Fruit fly (Drosophila melanogaster) whole organism, adult: Measurements from ENCODE around the gene CG12541.

ENCODE experiments used
- CG12768 ChIP-seq: fragments of 200-800 bp; sonication (Bioruptor generic); optimal IDR thresholded peaks from 2 replicates; lab custom pipeline; 2017; ENCODE audit warnings: missing biosample characterization, missing genetic modification characterization, mild to moderate bottlenecking, moderate library complexity, missing genetic modification reagents
- CG33017 ChIP-seq: fragments of 200-800 bp; sonication (Bioruptor generic); optimal IDR thresholded peaks from 2 replicates; lab custom pipeline; 2018; ENCODE audit warnings: missing biosample characterization, mild to moderate bottlenecking, missing genetic modification characterization, moderate library complexity
- CG5204 ChIP-seq: fragments of 200-800 bp; sonication (Bioruptor generic); optimal IDR thresholded peaks from 2 replicates; lab custom pipeline; 2016; ENCODE audit warnings: missing biosample characterization, missing genetic modification characterization
- CG7101 ChIP-seq: fragments of 200-800 bp; sonication (Bioruptor generic); optimal IDR thresholded peaks from 2 replicates; lab custom pipeline; 2018; ENCODE audit warnings: missing biosample characterization, mild to moderate bottlenecking, missing genetic modification characterization, moderate library complexity
- Hr96 ChIP-seq: fragments of 200-800 bp; sonication (Bioruptor generic); optimal IDR thresholded peaks from 2 replicates; lab custom pipeline; 2016; ENCODE audit warnings: missing biosample characterization, missing genetic modification characterization
- Mnt ChIP-seq: fragments of 200-800 bp; sonication (Bioruptor generic); optimal IDR thresholded peaks from 2 replicates; lab custom pipeline; 2016; ENCODE audit warnings: missing biosample characterization, mild to moderate bottlenecking, missing genetic modification characterization
- bab1 ChIP-seq: fragments of 200-800 bp; sonication (Bioruptor generic); optimal IDR thresholded peaks from 3 replicates; lab custom pipeline; 2019; ENCODE audit warnings: missing biosample characterization, mild to moderate bottlenecking, missing genetic modification characterization, moderate library complexity
- tj ChIP-seq: fragments of 200-800 bp; sonication (Bioruptor generic); optimal IDR thresholded peaks from 3 replicates; lab custom pipeline; 2017; ENCODE audit warnings: missing biosample characterization, mild to moderate bottlenecking, missing genetic modification characterization, moderate library complexity
- toe ChIP-seq: fragments of 200-800 bp; sonication (Bioruptor generic); optimal IDR thresholded peaks from 2 replicates; lab custom pipeline; 2016; ENCODE audit warnings: missing biosample characterization, missing genetic modification characterization

- TF ChIP-seq toe (GFP tag; lab: Kevin White, UChicago): no peak
- no peak for TF ChIP-seq tj (GFP tag; lab: Kevin White, UChicago)
- TF ChIP-seq CG33017 (tag; lab: Kevin White, UChicago): no peak
- no peak for TF ChIP-seq bab1
- TF ChIP-seq Mnt (GFP tag; lab: Kevin White, UChicago): no peak
- no peak for TF ChIP-seq CG12768 (GFP tag; lab: Kevin White, UChicago)
- TF ChIP-seq CG7101 (tag; lab: Kevin White, UChicago): no peak
- no peak for TF ChIP-seq CG5204 (GFP tag; lab: Kevin White, UChicago)
- no peak for TF ChIP-seq Hr96
These were observed 77.1 kb downstream of the CG12541 start for dm6 chrX:6988632-6989338.
